Worm (Caenorhabditis elegans): Measurements from ENCODE around the gene T22F3.8.

ce11 chrV:3592099-3592498, 13.1 kb downstream of the T22F3.8 start, which contains the start of gene T22F3.12:
- TF ChIP-seq tab-1 (GFP tag; IDR thresholded peaks at IDR 0.05) (no peak), ztf-29 (GFP tag; IDR thresholded peaks at IDR 0.05) (no peak), med-1 (GFP tag; optimal IDR thresholded peaks at IDR 0.05; ENCODE audit: insufficient read depth) (no peak), cog-1 (tag; optimal IDR thresholded peaks at IDR 0.05) (no peak), ref-1 (GFP tag; conservative IDR thresholded peaks at IDR 0.05) (no peak)
